Worm (Caenorhabditis elegans) whole organism, L1 larva: ENCODE data around the gene C27B7.2.

Experiments
- C04F5.9 ChIP-seq: sonication (generic microtip); optimal IDR thresholded peaks from 2 replicates; lab custom pipeline; 2016; ENCODE audit warnings: missing genetic modification characterization, missing compliant biosample characterization
- C16A3.4 ChIP-seq: fragments of 150-350 bp; optimal IDR thresholded peaks from 2 replicates; lab custom pipeline; 2014; ENCODE audit warnings: missing biosample characterization, missing genetic modification characterization
- C34B4.2 ChIP-seq: sonication (generic microtip); optimal IDR thresholded peaks from 2 replicates; lab custom pipeline; 2017; ENCODE audit warnings: mild to moderate bottlenecking, missing genetic modification characterization, missing compliant biosample characterization
- F16B12.6 ChIP-seq: fragments of 150-350 bp; optimal IDR thresholded peaks from 2 replicates; lab custom pipeline; 2014; ENCODE audit warnings: missing biosample characterization, missing genetic modification characterization
- Y116A8C.19 ChIP-seq: sonication (generic microtip); optimal IDR thresholded peaks from 2 replicates; lab custom pipeline; 2016; ENCODE audit warnings: missing compliant biosample characterization, missing genetic modification characterization, borderline replicate concordance
- aha-1 ChIP-seq: fragments of 150-350 bp; optimal IDR thresholded peaks from 2 replicates; lab custom pipeline; 2014; ENCODE audit warnings: missing biosample characterization, missing genetic modification characterization
- ceh-63 ChIP-seq: fragments of 200-800 bp; sonication (Bioruptor generic); optimal IDR thresholded peaks from 2 replicates; lab custom pipeline; 2018; ENCODE audit warnings: mild to moderate bottlenecking, missing genetic modification characterization, missing compliant biosample characterization
- ceh-82 ChIP-seq, 3 experiments: fragments of 150-350 bp in 1 of 3; sonication (generic microtip) in 2 of 3; optimal IDR thresholded peaks; 2 replicates each; lab custom pipeline; 2014 to 2017; ENCODE audit warnings: missing biosample characterization in 3 of 3, missing genetic modification characterization in 3 of 3
- ceh-90 ChIP-seq: sonication (generic microtip); optimal IDR thresholded peaks from 2 replicates; lab custom pipeline; 2016; ENCODE audit warnings: missing genetic modification characterization, missing compliant biosample characterization
- dpl-1 ChIP-seq, 3 experiments: fragments of 150-350 bp in 2 of 3; sonication (generic microtip) in 1 of 3; optimal IDR thresholded peaks; 2 replicates each; lab custom pipeline; 2014 to 2017; ENCODE audit warnings: missing biosample characterization in 3 of 3, missing genetic modification characterization in 3 of 3, missing genetic modification reagents in 3 of 3
- dsc-1 ChIP-seq: sonication (generic microtip); optimal IDR thresholded peaks from 2 replicates; lab custom pipeline; 2016; ENCODE audit warnings: mild to moderate bottlenecking, missing genetic modification characterization, missing compliant biosample characterization
- efl-1 ChIP-seq, 4 experiments: fragments of 150-350 bp; optimal IDR thresholded peaks in 3 of 4; peaks in 1 of 4; 1 replicate in 1 of 4; 2 replicates in 3 of 4; lab custom pipeline; 2014; ENCODE audit warnings: missing biosample characterization in 2 of 4, missing genetic modification characterization in 2 of 4, missing genetic modification reagents in 2 of 4
- efl-3 ChIP-seq: fragments of 200-800 bp; sonication (Bioruptor generic); optimal IDR thresholded peaks from 2 replicates; lab custom pipeline; 2018; ENCODE audit warnings: mild to moderate bottlenecking, missing genetic modification characterization, missing compliant biosample characterization
- egl-27 ChIP-seq, 2 experiments: fragments of 150-350 bp in 1 of 2; sonication (generic microtip); optimal IDR thresholded peaks; 3 replicates each; lab custom pipeline; 2017 to 2018; ENCODE audit warnings: missing biosample characterization in 2 of 2, missing genetic modification characterization in 2 of 2, missing genetic modification reagents in 2 of 2
- elt-3 ChIP-seq, 6 experiments: fragments of 150-350 bp in 1 of 6; sonication (generic microtip); optimal IDR thresholded peaks; 2 replicates each; lab custom pipeline; 2017 to 2018; ENCODE audit warnings: missing biosample characterization in 6 of 6, missing genetic modification characterization in 6 of 6, inconsistent platforms in 1 of 6
- fkh-10 ChIP-seq: sonication (generic microtip); optimal IDR thresholded peaks from 2 replicates; lab custom pipeline; 2017; ENCODE audit warnings: missing biosample characterization, missing genetic modification reagents, missing genetic modification characterization
- fkh-4 ChIP-seq: sonication (generic microtip); optimal IDR thresholded peaks from 2 replicates; lab custom pipeline; 2016; ENCODE audit warnings: missing compliant biosample characterization, missing genetic modification characterization, borderline replicate concordance
- fkh-8 ChIP-seq: sonication (generic microtip); optimal IDR thresholded peaks from 2 replicates; lab custom pipeline; 2016; ENCODE audit warnings: mild to moderate bottlenecking, missing genetic modification characterization, missing compliant biosample characterization
- fos-1 ChIP-seq: fragments of 150-350 bp; optimal IDR thresholded peaks from 2 replicates; lab custom pipeline; 2014; ENCODE audit warnings: missing biosample characterization, missing genetic modification characterization
- hlh-17 ChIP-seq: fragments of 200-800 bp; sonication (Bioruptor generic); optimal IDR thresholded peaks from 2 replicates; lab custom pipeline; 2018; ENCODE audit warnings: missing genetic modification characterization, mild to moderate bottlenecking, missing compliant biosample characterization, moderate library complexity, borderline replicate concordance
- jun-1 ChIP-seq: fragments of 150-350 bp; optimal IDR thresholded peaks from 2 replicates; lab custom pipeline; 2014; ENCODE audit warnings: missing biosample characterization, missing genetic modification reagents, missing genetic modification characterization
- lin-13 ChIP-seq: fragments of 150-350 bp; optimal IDR thresholded peaks from 2 replicates; lab custom pipeline; 2014; ENCODE audit warnings: missing biosample characterization, missing genetic modification reagents, missing genetic modification characterization
- lin-14 ChIP-seq: fragments of 200-800 bp; sonication (Bioruptor generic); optimal IDR thresholded peaks from 2 replicates; lab custom pipeline; 2018; ENCODE audit warnings: mild to moderate bottlenecking, missing genetic modification characterization, moderate library complexity, missing compliant biosample characterization
- lin-15B ChIP-seq: fragments of 150-350 bp; sonication (generic microtip); optimal IDR thresholded peaks from 3 replicates; lab custom pipeline; 2014; ENCODE audit warnings: missing biosample characterization, missing genetic modification characterization
- lin-35 ChIP-seq, 2 experiments: fragments of 150-350 bp; optimal IDR thresholded peaks; 2 replicates each; lab custom pipeline; 2014; ENCODE audit warnings: missing biosample characterization in 2 of 2, missing genetic modification characterization in 2 of 2, missing genetic modification reagents in 2 of 2
- lsy-2 ChIP-seq, 2 experiments: fragments of 150-350 bp; optimal IDR thresholded peaks; 2 replicates each; lab custom pipeline; 2014; ENCODE audit warnings: missing biosample characterization in 2 of 2, missing genetic modification characterization in 2 of 2
- mef-2 ChIP-seq: fragments of 150-350 bp; optimal IDR thresholded peaks from 2 replicates; lab custom pipeline; 2014; ENCODE audit warnings: missing biosample characterization, missing genetic modification characterization
- nhr-12 ChIP-seq: sonication (generic microtip); optimal IDR thresholded peaks from 2 replicates; lab custom pipeline; 2017; ENCODE audit warnings: missing biosample characterization, missing genetic modification characterization
- nhr-19 ChIP-seq: fragments of 200-800 bp; sonication (Bioruptor generic); conservative IDR thresholded peaks from 2 replicates; pipeline ENCODE4 v1.3.6; 2022; ENCODE audit warnings: missing genetic modification characterization, missing compliant biosample characterization
- nhr-20 ChIP-seq: sonication (generic microtip); optimal IDR thresholded peaks from 2 replicates; lab custom pipeline; 2016; ENCODE audit warnings: mild to moderate bottlenecking, missing genetic modification characterization, missing compliant biosample characterization
- nhr-237 ChIP-seq: fragments of 150-350 bp; optimal IDR thresholded peaks from 2 replicates; lab custom pipeline; 2014; ENCODE audit warnings: missing biosample characterization, missing genetic modification characterization
- nhr-28 ChIP-seq: fragments of 150-350 bp; optimal IDR thresholded peaks from 2 replicates; lab custom pipeline; 2014; ENCODE audit warnings: missing biosample characterization, missing genetic modification characterization
- nhr-71 ChIP-seq: sonication (generic microtip); optimal IDR thresholded peaks from 2 replicates; lab custom pipeline; 2016; ENCODE audit warnings: mild to moderate bottlenecking, missing genetic modification characterization, moderate library complexity, missing compliant biosample characterization
- nhr-76 ChIP-seq: sonication (generic microtip); optimal IDR thresholded peaks from 2 replicates; lab custom pipeline; 2017; ENCODE audit warnings: missing biosample characterization, missing genetic modification characterization
- nhr-85 ChIP-seq: sonication (generic microtip); peaks from one replicate; lab custom pipeline; 2016; ENCODE audit warnings: missing genetic modification characterization, inconsistent platforms, missing compliant biosample characterization
- pag-3 ChIP-seq: sonication (generic microtip); optimal IDR thresholded peaks from 2 replicates; lab custom pipeline; 2017; ENCODE audit warnings: missing genetic modification characterization, mild to moderate bottlenecking, missing compliant biosample characterization, antibody characterized with exemption, borderline replicate concordance; ENCODE audit not compliant: insufficient read depth
- snpc-4 ChIP-seq: fragments of 150-350 bp; optimal IDR thresholded peaks from 2 replicates; lab custom pipeline; 2014; ENCODE audit warnings: missing biosample characterization, missing genetic modification characterization
- snu-23 ChIP-seq: sonication (generic microtip); optimal IDR thresholded peaks from 2 replicates; lab custom pipeline; 2016; ENCODE audit warnings: missing genetic modification characterization, missing compliant biosample characterization
- sox-4 ChIP-seq: sonication (generic microtip); optimal IDR thresholded peaks from 2 replicates; lab custom pipeline; 2016; ENCODE audit warnings: missing genetic modification characterization, missing compliant biosample characterization
- sptf-1 ChIP-seq: fragments of 150-350 bp; optimal IDR thresholded peaks from 2 replicates; lab custom pipeline; 2014; ENCODE audit warnings: missing biosample characterization, missing genetic modification characterization
- tbx-2 ChIP-seq: sonication (generic microtip); optimal IDR thresholded peaks from 2 replicates; lab custom pipeline; 2016; ENCODE audit warnings: missing genetic modification characterization, missing compliant biosample characterization
- tlp-1 ChIP-seq: fragments of 150-350 bp; optimal IDR thresholded peaks from 2 replicates; lab custom pipeline; 2014; ENCODE audit warnings: missing biosample characterization, missing genetic modification characterization
- unc-130 ChIP-seq: fragments of 150-350 bp; optimal IDR thresholded peaks from 2 replicates; lab custom pipeline; 2017; ENCODE audit warnings: missing biosample characterization, missing genetic modification characterization, inconsistent platforms
- unc-30 ChIP-seq: sonication (generic microtip); optimal IDR thresholded peaks from 2 replicates; lab custom pipeline; 2017; ENCODE audit warnings: missing biosample characterization, missing genetic modification characterization
- unc-86 ChIP-seq: sonication (generic microtip); optimal IDR thresholded peaks from 2 replicates; lab custom pipeline; 2016; ENCODE audit warnings: missing genetic modification characterization, missing compliant biosample characterization
- unc-98 ChIP-seq: fragments of 200-800 bp; sonication (Bioruptor generic); IDR thresholded peaks from 2 replicates; pipeline ENCODE4 v1.3.6; 2022; ENCODE audit warnings: missing genetic modification characterization, missing compliant biosample characterization
- zag-1 ChIP-seq: fragments of 150-350 bp; optimal IDR thresholded peaks from 2 replicates; lab custom pipeline; 2014; ENCODE audit warnings: missing biosample characterization, missing genetic modification characterization
- zip-4 ChIP-seq: fragments of 200-800 bp; sonication (Bioruptor generic); optimal IDR thresholded peaks from 2 replicates; lab custom pipeline; 2018; ENCODE audit warnings: mild to moderate bottlenecking, missing genetic modification characterization, moderate library complexity, missing compliant biosample characterization
- ztf-11 ChIP-seq, 2 experiments: sonication (generic microtip); optimal IDR thresholded peaks; 2 replicates each; lab custom pipeline; 2016 to 2017; ENCODE audit warnings: missing genetic modification characterization in 2 of 2, missing biosample characterization in 1 of 2, missing compliant biosample characterization in 1 of 2
- ztf-4 ChIP-seq: fragments of 150-350 bp; optimal IDR thresholded peaks from 2 replicates; lab custom pipeline; 2014; ENCODE audit warnings: missing biosample characterization, missing genetic modification characterization

The C27B7.2 gene

DNA sequence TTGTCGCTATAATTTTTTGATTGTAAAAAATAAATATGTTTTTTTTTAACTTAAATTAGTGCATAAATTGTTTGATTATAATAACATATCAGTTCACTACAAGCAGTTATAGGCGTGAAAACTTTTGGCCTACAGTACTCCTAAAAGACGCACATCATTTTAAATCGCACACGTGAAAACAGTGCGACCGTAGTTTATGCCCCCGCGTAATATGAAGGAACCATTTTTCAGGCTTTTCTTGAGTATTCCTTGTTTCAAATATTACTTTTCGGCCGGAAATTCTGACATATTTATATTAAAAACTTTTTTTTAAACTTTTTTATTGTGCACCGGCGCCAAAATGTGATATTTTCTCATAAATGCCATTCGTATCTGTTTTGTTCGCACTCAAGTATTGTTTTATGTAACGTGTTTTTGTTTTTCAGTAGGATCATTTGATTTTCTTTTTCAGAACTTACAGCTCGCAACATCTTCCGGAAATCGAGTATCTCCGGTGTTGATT lies 4.1 kb upstream of the C27B7.2 start, which contains the start of gene oma-1:
Gene oma-1, plus strand, starts transcription at position 452 of the 502 bp plus-strand sequence.
- peak; percentile 35 for TF ChIP-seq nhr-85 (tag; lab: Kevin White, UChicago)
- TF ChIP-seq C16A3.4 (tag; lab: Kevin White, UChicago): no peak
- TF ChIP-seq snpc-4 (tag; lab: Kevin White, UChicago): no peak
- no peak for TF ChIP-seq nhr-237 (tag; lab: Kevin White, UChicago)
- TF ChIP-seq hlh-17 (GFP tag; lab: Kevin White, UChicago): no peak
- no peak for TF ChIP-seq efl-3
- TF ChIP-seq nhr-71: no peak

DNA sequence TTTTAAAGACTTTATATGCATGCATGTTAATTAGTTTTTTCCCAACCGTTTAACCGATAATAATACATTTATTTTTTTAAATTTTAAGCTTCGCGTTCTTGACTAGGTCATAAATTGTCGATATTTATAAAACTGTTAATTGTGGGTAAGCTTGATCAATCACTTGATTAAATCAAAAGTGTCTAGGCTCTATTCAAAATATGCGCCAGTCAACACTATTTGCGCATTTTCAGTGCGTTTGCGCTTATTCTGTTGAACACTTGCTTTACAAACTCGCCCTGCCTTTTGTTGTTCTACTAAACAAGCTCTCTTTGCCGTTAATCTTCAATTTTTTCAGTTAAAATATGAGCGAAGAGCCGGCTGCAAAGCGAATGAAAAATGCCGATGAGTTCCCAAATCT lies 1.5 kb upstream of the C27B7.2 start, which contains the start of gene spr-2:
Gene spr-2, plus strand, starts transcription at position 332 of the 400 bp plus-strand sequence.
- TF ChIP-seq aha-1 (tag; lab: Kevin White, UChicago): no peak
- TF ChIP-seq snu-23 (GFP tag; lab: Kevin White, UChicago): peak; percentile 78
- TF ChIP-seq unc-30 (tag; lab: Kevin White, UChicago): no peak
- peak; percentile 86 to 91 for TF ChIP-seq lin-35 (GFP tag; optimal IDR thresholded peaks at IDR 0.05; lab: Kevin White, UChicago)
- TF ChIP-seq unc-98 (GFP tag; lab: Robert Waterston, UW): no peak
- TF ChIP-seq dpl-1 (GFP tag; optimal IDR thresholded peaks at IDR 0.05; lab: Kevin White, UChicago): peak; percentile 84 to 88 (median 87)
- no peak for TF ChIP-seq zip-4 (GFP tag; lab: Kevin White, UChicago)
- peak; percentile 65 for TF ChIP-seq lin-15B (tag; lab: Kevin White, UChicago)
- TF ChIP-seq lin-14 (GFP tag; lab: Kevin White, UChicago): peak; percentile 81
- TF ChIP-seq nhr-28 (tag; lab: Kevin White, UChicago): no peak
- peak in 2 of 6 experiments; percentile 12 to 34 for TF ChIP-seq elt-3 (tag; optimal IDR thresholded peaks at IDR 0.05; lab: Kevin White, UChicago)
- no peak for TF ChIP-seq nhr-76 (tag; lab: Kevin White, UChicago)
- peak; percentile 81 for TF ChIP-seq nhr-20 (tag; lab: Kevin White, UChicago)
- no peak for TF ChIP-seq pag-3 (tag; lab: Kevin White, UChicago)
- peak; percentile 75 for TF ChIP-seq dsc-1 (tag; lab: Kevin White, UChicago)
- TF ChIP-seq C34B4.2 (tag; lab: Kevin White, UChicago): no peak
- TF ChIP-seq nhr-85 (tag; lab: Kevin White, UChicago): peak; percentile 76
- TF ChIP-seq unc-86 (tag; lab: Kevin White, UChicago): peak; percentile 59
- no peak for TF ChIP-seq nhr-12
- TF ChIP-seq tlp-1 (tag; lab: Kevin White, UChicago): no peak
- peak; percentile 50 for TF ChIP-seq fkh-8
- peak; percentile 4 for TF ChIP-seq sox-4 (tag; lab: Kevin White, UChicago)
- TF ChIP-seq egl-27 (tag; optimal IDR thresholded peaks at IDR 0.05; lab: Kevin White, UChicago): no peak
- peak; percentile 37 for TF ChIP-seq unc-130 (tag; lab: Kevin White, UChicago)
- peak; percentile 21 to 65 (median 54) for TF ChIP-seq ceh-82 (tag; optimal IDR thresholded peaks at IDR 0.05; lab: Kevin White, UChicago)
- TF ChIP-seq hlh-17 (GFP tag; lab: Kevin White, UChicago): no peak
- peak in 1 of 2 experiments; percentile 3 for TF ChIP-seq ztf-11 (tag; optimal IDR thresholded peaks at IDR 0.05; lab: Kevin White, UChicago)
- TF ChIP-seq ceh-63 (GFP tag; lab: Kevin White, UChicago): no peak
- peak; percentile 78 for TF ChIP-seq tbx-2 (tag; lab: Kevin White, UChicago)
- no peak for TF ChIP-seq sptf-1 (tag; lab: Kevin White, UChicago)
- peak; percentile 14 for TF ChIP-seq C04F5.9 (tag; lab: Kevin White, UChicago)
- peak; percentile 55 for TF ChIP-seq fos-1 (tag; lab: Kevin White, UChicago)
- no peak for TF ChIP-seq zag-1 (tag; lab: Kevin White, UChicago)
- no peak for TF ChIP-seq ceh-90 (tag; lab: Kevin White, UChicago)
- TF ChIP-seq fkh-10 (GFP tag; lab: Kevin White, UChicago): peak; percentile 30
- peak; percentile 75 for TF ChIP-seq nhr-19 (GFP tag; lab: Robert Waterston, UW)
- TF ChIP-seq jun-1 (tag; lab: Kevin White, UChicago): peak; percentile 39
- peak; percentile 42 for TF ChIP-seq lin-13 (GFP tag; lab: Kevin White, UChicago)
- TF ChIP-seq F16B12.6 (tag; lab: Kevin White, UChicago): peak; percentile 52
- peak; percentile 5 for TF ChIP-seq mef-2 (tag; lab: Kevin White, UChicago)
- peak; percentile 84 to 87 for TF ChIP-seq lsy-2 (tag; optimal IDR thresholded peaks at IDR 0.05; lab: Kevin White, UChicago)
- peak; percentile 66 for TF ChIP-seq snpc-4 (tag; lab: Kevin White, UChicago)
- peak; percentile 54 for TF ChIP-seq ztf-4 (tag; lab: Kevin White, UChicago)
- no peak for TF ChIP-seq fkh-4
- TF ChIP-seq efl-1 (optimal IDR thresholded peaks at IDR 0.05; lab: Kevin White, UChicago): peak; percentile 81 to 89
- peak; percentile 86 to 99 for TF ChIP-seq efl-1 (GFP tag; optimal IDR thresholded peaks at IDR 0.05 in 1 of 2; lab: Kevin White, UChicago)
- no peak for TF ChIP-seq Y116A8C.19 (tag; lab: Kevin White, UChicago)
